Fruit fly (Drosophila melanogaster) whole organism, adult: ENCODE results near the gene Glg1.

Source experiments
- CG14711 ChIP-seq: fragments of 200-800 bp; sonication (Bioruptor generic); optimal IDR thresholded peaks from 2 replicates; lab custom pipeline; 2018; ENCODE audit warnings: missing biosample characterization, mild to moderate bottlenecking, missing genetic modification characterization, moderate library complexity
- CG5204 ChIP-seq: fragments of 200-800 bp; sonication (Bioruptor generic); optimal IDR thresholded peaks from 2 replicates; lab custom pipeline; 2016; ENCODE audit warnings: missing biosample characterization, missing genetic modification characterization
- CG7045 ChIP-seq: fragments of 200-800 bp; sonication (Bioruptor generic); optimal IDR thresholded peaks from 2 replicates; lab custom pipeline; 2017; ENCODE audit warnings: missing biosample characterization, mild to moderate bottlenecking, missing genetic modification characterization
- CG7101 ChIP-seq: fragments of 200-800 bp; sonication (Bioruptor generic); optimal IDR thresholded peaks from 2 replicates; lab custom pipeline; 2018; ENCODE audit warnings: missing biosample characterization, mild to moderate bottlenecking, missing genetic modification characterization, moderate library complexity
- Clk ChIP-seq: fragments of 200-800 bp; sonication (Bioruptor generic); optimal IDR thresholded peaks from 2 replicates; lab custom pipeline; 2017; ENCODE audit warnings: missing biosample characterization, missing genetic modification characterization
- Crg-1 ChIP-seq: fragments of 200-800 bp; sonication (Bioruptor generic); optimal IDR thresholded peaks from 2 replicates; lab custom pipeline; 2016; ENCODE audit warnings: missing biosample characterization, missing genetic modification characterization
- bab1 ChIP-seq: fragments of 200-800 bp; sonication (Bioruptor generic); optimal IDR thresholded peaks from 3 replicates; lab custom pipeline; 2019; ENCODE audit warnings: missing biosample characterization, mild to moderate bottlenecking, missing genetic modification characterization, moderate library complexity
- cnc ChIP-seq, 2 experiments: fragments of >200 bp; optimal IDR thresholded peaks; 2 replicates each; lab custom pipeline; 2017
- kay ChIP-seq: fragments of 200-800 bp; sonication (Bioruptor generic); peaks from one replicate; lab custom pipeline; 2016; ENCODE audit warnings: missing biosample characterization, missing genetic modification characterization, borderline replicate concordance
- pad ChIP-seq: fragments of 200-800 bp; sonication (Bioruptor generic); optimal IDR thresholded peaks from 3 replicates; lab custom pipeline; 2017; ENCODE audit warnings: missing biosample characterization, missing genetic modification characterization, mild to moderate bottlenecking, moderate library complexity, missing genetic modification reagents

DNA sequence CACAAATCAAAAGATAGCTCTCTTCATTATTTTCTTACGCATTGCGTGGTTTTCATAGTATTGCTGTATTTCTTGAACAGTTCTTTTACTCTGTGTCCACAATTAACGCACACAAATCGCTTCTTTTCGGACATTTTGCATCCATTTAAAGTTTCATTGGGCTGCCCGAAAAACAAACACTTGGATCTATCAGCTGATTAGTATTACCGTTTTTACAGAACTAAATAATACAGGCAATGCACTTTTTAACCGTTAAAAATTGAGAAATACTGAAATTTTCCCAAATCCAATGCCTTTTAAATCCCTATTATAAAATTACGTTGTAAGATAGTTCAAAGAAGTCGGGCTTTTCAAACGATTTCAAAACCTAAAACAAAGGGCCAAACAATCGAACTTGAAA lies 21.8 kb upstream of the Glg1 start, which contains the start of gene Arv1:
- TF ChIP-seq CG5204 (GFP tag; lab: Kevin White, UChicago) (no peak), kay (peak; percentile 91), pad (no peak), CG14711 (tag; lab: Kevin White, UChicago) (no peak), CG7101 (tag; lab: Kevin White, UChicago) (no peak), cnc (optimal IDR thresholded peaks at IDR 0.05; lab: Kevin White, UChicago) (no peak), Crg-1 (no peak), bab1 (GFP tag; lab: Kevin White, UChicago) (peak; percentile 28), Clk (GFP tag; lab: Kevin White, UChicago) (no peak), CG7045 (GFP tag; lab: Kevin White, UChicago) (no peak)
